Fruit fly (Drosophila melanogaster) whole organism, embryonic: Measurements from ENCODE around the gene Doc2.

Source experiments
- Atf6 ChIP-seq: fragments of 200-800 bp; sonication (Bioruptor generic); IDR thresholded peaks from 2 replicates; pipeline ENCODE4 v1.3.6; 2022; ENCODE audit warnings: missing biosample characterization, missing genetic modification characterization
- Bgb ChIP-seq: fragments of 200-800 bp; sonication (Bioruptor generic); IDR thresholded peaks from 2 replicates; pipeline ENCODE4 v1.3.6; 2022; ENCODE audit warnings: missing biosample characterization, missing genetic modification characterization; ENCODE audit not compliant: partially characterized antibody
- Blimp-1 ChIP-seq: fragments of 200-800 bp; sonication (Bioruptor generic); optimal IDR thresholded peaks from 3 replicates; lab custom pipeline; 2018; ENCODE audit warnings: missing biosample characterization, missing genetic modification characterization, mild to moderate bottlenecking, moderate library complexity, missing genetic modification reagents
- CG1024 ChIP-seq: fragments of 200-800 bp; sonication (Bioruptor generic); IDR thresholded peaks from 2 replicates; pipeline ENCODE4 v1.3.6; 2022; ENCODE audit warnings: missing biosample characterization, missing genetic modification characterization
- CG10274 ChIP-seq: fragments of 200-800 bp; sonication (Bioruptor generic); optimal IDR thresholded peaks from 3 replicates; lab custom pipeline; 2017; ENCODE audit warnings: missing biosample characterization, mild to moderate bottlenecking, missing genetic modification characterization
- CG10462 ChIP-seq: fragments of 200-800 bp; sonication (Bioruptor generic); optimal IDR thresholded peaks from 2 replicates; lab custom pipeline; 2016; ENCODE audit warnings: missing biosample characterization, missing genetic modification characterization
- CG12299 ChIP-seq: fragments of 200-800 bp; sonication (Bioruptor generic); optimal IDR thresholded peaks from 2 replicates; lab custom pipeline; 2018; ENCODE audit warnings: missing biosample characterization, mild to moderate bottlenecking, missing genetic modification characterization
- CG1602 ChIP-seq: fragments of 200-800 bp; sonication (Bioruptor generic); optimal IDR thresholded peaks from 3 replicates; lab custom pipeline; 2016; ENCODE audit warnings: missing biosample characterization, missing genetic modification characterization
- CG30403 ChIP-seq: fragments of 200-800 bp; sonication (Bioruptor generic); optimal IDR thresholded peaks from 3 replicates; lab custom pipeline; 2016; ENCODE audit warnings: missing biosample characterization, missing genetic modification characterization
- CG3281 ChIP-seq: fragments of 200-800 bp; sonication (Bioruptor generic); optimal IDR thresholded peaks from 3 replicates; lab custom pipeline; 2017; ENCODE audit warnings: missing biosample characterization, mild to moderate bottlenecking, missing genetic modification characterization
- CG3407 ChIP-seq: fragments of 200-800 bp; sonication (Bioruptor generic); optimal IDR thresholded peaks from 2 replicates; lab custom pipeline; 2018; ENCODE audit warnings: missing biosample characterization, mild to moderate bottlenecking, missing genetic modification characterization
- CG4282 ChIP-seq: fragments of 200-800 bp; sonication (Bioruptor generic); optimal IDR thresholded peaks from 2 replicates; lab custom pipeline; 2016; ENCODE audit warnings: missing biosample characterization, missing genetic modification characterization
- CG43689 ChIP-seq: fragments of 200-800 bp; sonication (Bioruptor generic); IDR thresholded peaks from 2 replicates; pipeline ENCODE4 v1.3.6; 2022; ENCODE audit warnings: missing biosample characterization, missing genetic modification characterization
- CG4617 ChIP-seq: fragments of 200-800 bp; sonication (Bioruptor generic); optimal IDR thresholded peaks from 3 replicates; lab custom pipeline; 2016; ENCODE audit warnings: missing biosample characterization, missing genetic modification characterization, borderline replicate concordance
- CG4730 ChIP-seq: fragments of 200-800 bp; sonication (Bioruptor generic); IDR thresholded peaks from 2 replicates; pipeline ENCODE4 v1.3.6; 2022; ENCODE audit warnings: missing biosample characterization, missing genetic modification characterization
- CG4854 ChIP-seq: fragments of 200-800 bp; sonication (Bioruptor generic); optimal IDR thresholded peaks from 2 replicates; lab custom pipeline; 2016; ENCODE audit warnings: missing biosample characterization, missing genetic modification characterization, inconsistent platforms
- CG5953 ChIP-seq: fragments of 200-800 bp; sonication (Bioruptor generic); IDR thresholded peaks from 2 replicates; pipeline ENCODE4 v1.3.6; 2022; ENCODE audit warnings: missing biosample characterization, missing genetic modification characterization
- CG6689 ChIP-seq: fragments of 200-800 bp; sonication (Bioruptor generic); IDR thresholded peaks from 2 replicates; pipeline ENCODE4 v1.3.6; 2022; ENCODE audit warnings: missing biosample characterization, missing genetic modification characterization
- CG6854 ChIP-seq: fragments of 200-800 bp; sonication (Bioruptor generic); optimal IDR thresholded peaks from 3 replicates; lab custom pipeline; 2017; ENCODE audit warnings: missing biosample characterization, mild to moderate bottlenecking, missing genetic modification characterization
- CG9437 ChIP-seq: fragments of 200-800 bp; sonication (Bioruptor generic); optimal IDR thresholded peaks from 2 replicates; lab custom pipeline; 2018; ENCODE audit warnings: missing biosample characterization, mild to moderate bottlenecking, missing genetic modification characterization
- E2f1 ChIP-seq: fragments of 200-800 bp; sonication (Bioruptor generic); IDR thresholded peaks from 2 replicates; pipeline ENCODE4 v1.3.6; 2022; ENCODE audit warnings: missing biosample characterization, missing genetic modification characterization
- Ets65A ChIP-seq: fragments of 200-800 bp; sonication (Bioruptor generic); peaks from one replicate; lab custom pipeline; 2016; ENCODE audit warnings: missing biosample characterization, missing genetic modification characterization
- Fer3 ChIP-seq: fragments of 200-800 bp; sonication (Bioruptor generic); optimal IDR thresholded peaks from 2 replicates; lab custom pipeline; 2018; ENCODE audit warnings: missing biosample characterization, mild to moderate bottlenecking, missing genetic modification characterization, moderate library complexity
- H15 ChIP-seq: fragments of 200-800 bp; sonication (Bioruptor generic); IDR thresholded peaks from 3 replicates; pipeline ENCODE4 v1.3.6; 2022; ENCODE audit warnings: missing biosample characterization, missing genetic modification characterization
- H2.0 ChIP-seq: fragments of 200-800 bp; sonication (Bioruptor generic); IDR thresholded peaks from 2 replicates; pipeline ENCODE4 v1.3.6; 2022; ENCODE audit warnings: missing biosample characterization, missing genetic modification characterization
- HLHmδ ChIP-seq: fragments of 200-800 bp; sonication (Bioruptor generic); optimal IDR thresholded peaks from 2 replicates; lab custom pipeline; 2018; ENCODE audit warnings: missing biosample characterization, mild to moderate bottlenecking, missing genetic modification characterization, moderate library complexity
- MBD-R2 ChIP-seq: fragments of 200-800 bp; sonication (Bioruptor generic); IDR thresholded peaks from 2 replicates; pipeline ENCODE4 v1.3.6; 2022; ENCODE audit warnings: missing biosample characterization, missing genetic modification characterization
- NFAT ChIP-seq: fragments of 200-800 bp; sonication (Bioruptor generic); IDR thresholded peaks from 2 replicates; pipeline ENCODE4 v1.3.6; 2022; ENCODE audit warnings: missing biosample characterization, missing genetic modification characterization
- Ptx1 ChIP-seq: fragments of 200-800 bp; sonication (Bioruptor generic); IDR thresholded peaks from 2 replicates; pipeline ENCODE4 v1.3.6; 2022; ENCODE audit warnings: missing biosample characterization, missing genetic modification characterization
- Rfx ChIP-seq: fragments of 200-800 bp; sonication (Bioruptor generic); IDR thresholded peaks from 2 replicates; pipeline ENCODE4 v1.3.6; 2022; ENCODE audit warnings: missing biosample characterization, missing genetic modification characterization
- Sox102F ChIP-seq: fragments of 200-800 bp; sonication (Bioruptor generic); optimal IDR thresholded peaks from 2 replicates; lab custom pipeline; 2018; ENCODE audit warnings: missing biosample characterization, mild to moderate bottlenecking, missing genetic modification characterization, moderate library complexity
- YL-1 ChIP-seq: fragments of 200-800 bp; sonication (Bioruptor generic); optimal IDR thresholded peaks from 3 replicates; lab custom pipeline; 2017; ENCODE audit warnings: missing biosample characterization, mild to moderate bottlenecking, missing genetic modification characterization
- abd-A ChIP-seq: fragments of 200-800 bp; sonication (Bioruptor generic); optimal IDR thresholded peaks from 3 replicates; lab custom pipeline; 2019; ENCODE audit warnings: missing biosample characterization, mild to moderate bottlenecking, missing genetic modification characterization, moderate library complexity
- al ChIP-seq: fragments of 200-800 bp; sonication (Bioruptor generic); IDR thresholded peaks from 2 replicates; pipeline ENCODE4 v1.3.6; 2022; ENCODE audit warnings: missing biosample characterization, missing genetic modification characterization
- amos ChIP-seq: fragments of 200-800 bp; sonication (Bioruptor generic); IDR thresholded peaks from 2 replicates; pipeline ENCODE4 v1.3.6; 2022; ENCODE audit warnings: missing biosample characterization, missing genetic modification characterization; ENCODE audit not compliant: partially characterized antibody
- bbx ChIP-seq: fragments of 200-800 bp; sonication (Bioruptor generic); IDR thresholded peaks from 2 replicates; pipeline ENCODE4 v1.3.6; 2022; ENCODE audit warnings: missing biosample characterization, missing genetic modification characterization; ENCODE audit not compliant: partially characterized antibody
- chinmo ChIP-seq: fragments of 200-800 bp; sonication (Bioruptor generic); IDR thresholded peaks from 4 replicates; pipeline ENCODE4 v1.3.6; 2022; ENCODE audit warnings: missing biosample characterization, missing genetic modification characterization; ENCODE audit not compliant: partially characterized antibody
- chn ChIP-seq: fragments of 200-800 bp; sonication (Bioruptor generic); optimal IDR thresholded peaks from 2 replicates; lab custom pipeline; 2016; ENCODE audit warnings: missing biosample characterization, missing genetic modification characterization
- dimm ChIP-seq: fragments of 200-800 bp; sonication (Bioruptor generic); IDR thresholded peaks from 2 replicates; pipeline ENCODE4 v1.3.6; 2022; ENCODE audit warnings: missing biosample characterization, missing genetic modification characterization
- ems ChIP-seq: fragments of 200-800 bp; sonication (Bioruptor generic); optimal IDR thresholded peaks from 3 replicates; lab custom pipeline; 2016; ENCODE audit warnings: missing biosample characterization, missing genetic modification characterization
- exex ChIP-seq: fragments of 200-800 bp; sonication (Bioruptor generic); optimal IDR thresholded peaks from 4 replicates; lab custom pipeline; 2018; ENCODE audit warnings: missing biosample characterization, mild to moderate bottlenecking, missing genetic modification characterization, moderate library complexity
- hb ChIP-seq: fragments of 200-800 bp; sonication (Bioruptor generic); IDR thresholded peaks from 3 replicates; pipeline ENCODE4 v1.3.6; 2022; ENCODE audit warnings: missing biosample characterization, missing genetic modification characterization; ENCODE audit not compliant: partially characterized antibody
- jigr1 ChIP-seq: fragments of 200-800 bp; sonication (Bioruptor generic); IDR thresholded peaks from 3 replicates; pipeline ENCODE4 v1.3.6; 2022; ENCODE audit warnings: missing biosample characterization, missing genetic modification characterization
- mld ChIP-seq: fragments of 200-800 bp; sonication (Bioruptor generic); IDR thresholded peaks from 3 replicates; pipeline ENCODE4 v1.3.6; 2022; ENCODE audit warnings: missing biosample characterization, missing genetic modification characterization; ENCODE audit not compliant: partially characterized antibody
- pum ChIP-seq: fragments of 200-800 bp; sonication (Bioruptor generic); optimal IDR thresholded peaks from 2 replicates; lab custom pipeline; 2016; ENCODE audit warnings: missing biosample characterization, missing genetic modification characterization
- slbo ChIP-seq: fragments of 200-800 bp; sonication (Bioruptor generic); IDR thresholded peaks from 2 replicates; pipeline ENCODE4 v1.3.6; 2022; ENCODE audit warnings: missing biosample characterization, missing genetic modification characterization
- sqz ChIP-seq: fragments of 200-800 bp; sonication (Bioruptor generic); optimal IDR thresholded peaks from 3 replicates; lab custom pipeline; 2018; ENCODE audit warnings: missing biosample characterization, mild to moderate bottlenecking, missing genetic modification characterization
- sug ChIP-seq: fragments of 200-800 bp; optimal IDR thresholded peaks from 2 replicates; lab custom pipeline; 2019; ENCODE audit warnings: missing biosample characterization, mild to moderate bottlenecking, missing genetic modification characterization, moderate library complexity
- wor ChIP-seq: fragments of 200-800 bp; sonication (Bioruptor generic); IDR thresholded peaks from 2 replicates; pipeline ENCODE4 v1.3.6; 2022; ENCODE audit warnings: missing biosample characterization, missing genetic modification characterization
- zfh1 ChIP-seq: fragments of 200-800 bp; sonication (Bioruptor generic); IDR thresholded peaks from 3 replicates; pipeline ENCODE4 v1.3.6; 2022; ENCODE audit warnings: missing biosample characterization, missing genetic modification characterization

Doc2 gene

dm6 chr3L:9057429-9058088 lies 38.5 kb upstream of the Doc2 start (continued):
- TF ChIP-seq exex (tag; lab: Kevin White, UChicago) (peak; percentile 75), dimm (peak; percentile 70), Blimp-1 (peak; percentile 89), CG4854 (GFP tag; lab: Kevin White, UChicago) (peak; percentile 80), CG1602 (GFP tag; lab: Kevin White, UChicago) (peak; percentile 88), wor (GFP tag; lab: Robert Waterston, UW) (peak; percentile 93), CG5953 (GFP tag; lab: Robert Waterston, UW) (peak; percentile 80), Fer3 (peak; percentile 90), CG12299 (tag; lab: Kevin White, UChicago) (peak; percentile 92), CG4730 (GFP tag; lab: Robert Waterston, UW) (peak; percentile 83), HLHmδ (GFP tag; lab: Kevin White, UChicago) (no peak), CG6689 (GFP tag; lab: Robert Waterston, UW) (peak; percentile 88), chinmo (GFP tag; lab: Robert Waterston, UW) (no peak), H2.0 (GFP tag; lab: Robert Waterston, UW) (peak; percentile 86), jigr1 (GFP tag; lab: Robert Waterston, UW) (peak; percentile 78; the same call in 2 of the 3 replicates), Sox102F (GFP tag; lab: Kevin White, UChicago) (peak; percentile 93), hb (GFP tag; lab: Robert Waterston, UW) (no peak), slbo (GFP tag; lab: Robert Waterston, UW) (peak; percentile 95), CG9437 (GFP tag; lab: Kevin White, UChicago) (peak; percentile 90), mld (no peak), CG4617 (peak; percentile 48), Bgb (GFP tag; lab: Robert Waterston, UW) (no peak), sqz (GFP tag; lab: Kevin White, UChicago) (peak; percentile 68), CG43689 (GFP tag; lab: Robert Waterston, UW) (peak; percentile 62; the same call in 1 of the 2 replicates), CG4282 (GFP tag; lab: Kevin White, UChicago) (no peak), Atf6 (GFP tag; lab: Robert Waterston, UW) (peak; percentile 93), NFAT (GFP tag; lab: Robert Waterston, UW) (peak; percentile 77; the same call in 1 of the 2 replicates), sug (tag; lab: Kevin White, UChicago) (peak; percentile 92), Ptx1 (peak; percentile 89), zfh1 (GFP tag; lab: Robert Waterston, UW) (peak; percentile 86), pum (GFP tag; lab: Kevin White, UChicago) (peak; percentile 38), CG3281 (peak; percentile 93), bbx (GFP tag; lab: Robert Waterston, UW) (no peak), CG3407 (peak; percentile 79), Rfx (GFP tag; lab: Robert Waterston, UW) (peak; percentile 92), CG6854 (peak; percentile 85), MBD-R2 (GFP tag; lab: Robert Waterston, UW) (peak; percentile 85; the same call in 1 of the 2 replicates), CG10462 (peak; percentile 76), CG1024 (GFP tag; lab: Robert Waterston, UW) (peak; percentile 75), YL-1 (GFP tag; lab: Kevin White, UChicago) (peak; percentile 73), CG30403 (GFP tag; lab: Kevin White, UChicago) (peak; percentile 93), E2f1 (peak; percentile 83), H15 (peak; percentile 84), Ets65A (GFP tag; lab: Kevin White, UChicago) (peak; percentile 93), al (peak; percentile 86), chn (peak; percentile 69), ems (GFP tag; lab: Kevin White, UChicago) (peak; percentile 65), CG10274 (peak; percentile 62), abd-A (tag; lab: Kevin White, UChicago) (peak; percentile 81), amos (no peak)
